Fruit fly (Drosophila melanogaster) whole organism, embryonic: ENCODE measurements around the gene HP1b.

Experiments
- Atf3 ChIP-seq: fragments of 200-800 bp; sonication (Bioruptor generic); optimal IDR thresholded peaks from 3 replicates; lab custom pipeline; 2016; ENCODE audit warnings: missing biosample characterization, missing genetic modification characterization
- Awh ChIP-seq: fragments of 200-800 bp; sonication (Bioruptor generic); IDR thresholded peaks from 2 replicates; pipeline ENCODE4, ENCODE4 v1.3.6; 2022; ENCODE audit warnings: missing biosample characterization, missing genetic modification characterization
- BEAF-32 ChIP-seq: fragments of 200-800 bp; sonication (Bioruptor generic); optimal IDR thresholded peaks from 3 replicates; lab custom pipeline; 2017; ENCODE audit warnings: missing biosample characterization, missing genetic modification characterization, mild to moderate bottlenecking, moderate library complexity, missing genetic modification reagents
- CG10147 ChIP-seq: fragments of 200-800 bp; sonication (Bioruptor generic); optimal IDR thresholded peaks from 2 replicates; lab custom pipeline; 2019; ENCODE audit warnings: missing biosample characterization, mild to moderate bottlenecking, missing genetic modification characterization, moderate library complexity
- CG10274 ChIP-seq: fragments of 200-800 bp; sonication (Bioruptor generic); optimal IDR thresholded peaks from 3 replicates; lab custom pipeline; 2017; ENCODE audit warnings: missing biosample characterization, mild to moderate bottlenecking, missing genetic modification characterization
- CG11504 ChIP-seq: fragments of 200-800 bp; sonication (Bioruptor generic); optimal IDR thresholded peaks from 3 replicates; lab custom pipeline; 2019; ENCODE audit warnings: missing biosample characterization, mild to moderate bottlenecking, missing genetic modification characterization, moderate library complexity
- CG12104 ChIP-seq: fragments of 200-800 bp; sonication (Bioruptor generic); optimal IDR thresholded peaks from 3 replicates; lab custom pipeline; 2016; ENCODE audit warnings: missing biosample characterization, missing genetic modification characterization
- CG12659 ChIP-seq: fragments of 200-800 bp; sonication (Bioruptor generic); optimal IDR thresholded peaks from 3 replicates; lab custom pipeline; 2017; ENCODE audit warnings: mild to moderate bottlenecking, missing biosample characterization, missing genetic modification reagents, missing genetic modification characterization
- CG12744 ChIP-seq: fragments of 200-800 bp; sonication (Bioruptor generic); optimal IDR thresholded peaks from 2 replicates; lab custom pipeline; 2016; ENCODE audit warnings: missing biosample characterization, missing genetic modification characterization
- CG14667 ChIP-seq: fragments of 200-800 bp; sonication (Bioruptor generic); IDR thresholded peaks from 2 replicates; pipeline ENCODE4 v1.3.6; 2022; ENCODE audit warnings: missing biosample characterization, missing genetic modification characterization
- CG18764 ChIP-seq: fragments of 200-800 bp; sonication (Bioruptor generic); optimal IDR thresholded peaks from 3 replicates; lab custom pipeline; 2016; ENCODE audit warnings: missing biosample characterization, missing genetic modification characterization
- CG2202 ChIP-seq: fragments of 200-800 bp; sonication (Bioruptor generic); optimal IDR thresholded peaks from 2 replicates; lab custom pipeline; 2018; ENCODE audit warnings: missing biosample characterization, mild to moderate bottlenecking, missing genetic modification characterization
- CG2875 ChIP-seq: fragments of 200-800 bp; sonication (Bioruptor generic); optimal IDR thresholded peaks from 2 replicates; lab custom pipeline; 2017; ENCODE audit warnings: missing biosample characterization, mild to moderate bottlenecking, missing genetic modification characterization, missing genetic modification reagents
- CG30431 ChIP-seq: fragments of 200-800 bp; sonication (Bioruptor generic); optimal IDR thresholded peaks from 2 replicates; lab custom pipeline; 2017; ENCODE audit warnings: missing biosample characterization, missing genetic modification characterization
- CG32767 ChIP-seq: fragments of 200-800 bp; sonication (Bioruptor generic); IDR thresholded peaks from 2 replicates; pipeline ENCODE4 v1.3.6; 2022; ENCODE audit warnings: missing biosample characterization, missing genetic modification characterization
- CG34422 ChIP-seq: fragments of 200-800 bp; sonication (Bioruptor generic); IDR thresholded peaks from 3 replicates; pipeline ENCODE4 v1.3.6; 2022; ENCODE audit warnings: missing biosample characterization, missing genetic modification characterization
- CG4424 ChIP-seq: fragments of 200-800 bp; sonication (Bioruptor generic); optimal IDR thresholded peaks from 3 replicates; lab custom pipeline; 2016; ENCODE audit warnings: missing biosample characterization, missing genetic modification characterization
- CG7745 ChIP-seq: fragments of 200-800 bp; sonication (Bioruptor generic); optimal IDR thresholded peaks from 2 replicates; lab custom pipeline; 2018; ENCODE audit warnings: missing biosample characterization, mild to moderate bottlenecking, missing genetic modification characterization, moderate library complexity
- CG7839 ChIP-seq: fragments of 200-800 bp; sonication (Bioruptor generic); optimal IDR thresholded peaks from 3 replicates; lab custom pipeline; 2018; ENCODE audit warnings: missing biosample characterization, mild to moderate bottlenecking, missing genetic modification characterization, moderate library complexity
- CG8388 ChIP-seq: fragments of 200-800 bp; sonication (Bioruptor generic); optimal IDR thresholded peaks from 2 replicates; lab custom pipeline; 2019; ENCODE audit warnings: missing biosample characterization, mild to moderate bottlenecking, missing genetic modification characterization, moderate library complexity
- D ChIP-seq, 2 experiments: fragments of 200-800 bp in 1 of 2; fragments of >200 bp in 1 of 2; sonication (Bioruptor generic) in 1 of 2; optimal IDR thresholded peaks; 2 replicates in 1 of 2; 3 replicates in 1 of 2; lab custom pipeline; 2017; ENCODE audit warnings: mild to moderate bottlenecking in 1 of 2, missing biosample characterization in 1 of 2, missing genetic modification characterization in 1 of 2, missing genetic modification reagents in 1 of 2
- Hsf ChIP-seq: fragments of 200-800 bp; sonication (Bioruptor generic); optimal IDR thresholded peaks from 3 replicates; lab custom pipeline; 2016; ENCODE audit warnings: missing biosample characterization, missing genetic modification characterization
- Jarid2 ChIP-seq: fragments of 200-800 bp; sonication (Bioruptor generic); optimal IDR thresholded peaks from 3 replicates; lab custom pipeline; 2017; ENCODE audit warnings: mild to moderate bottlenecking, missing biosample characterization, missing genetic modification reagents, missing genetic modification characterization
- Lim3 ChIP-seq: fragments of 200-800 bp; sonication (Bioruptor generic); IDR thresholded peaks from 2 replicates; pipeline ENCODE4 v1.3.6; 2022; ENCODE audit warnings: missing biosample characterization, missing genetic modification characterization
- Meics ChIP-seq: fragments of 200-800 bp; sonication (Bioruptor generic); optimal IDR thresholded peaks from 2 replicates; lab custom pipeline; 2017; ENCODE audit warnings: missing biosample characterization, mild to moderate bottlenecking, missing genetic modification characterization
- Neu2 ChIP-seq: fragments of 200-800 bp; sonication (Bioruptor generic); optimal IDR thresholded peaks from 3 replicates; lab custom pipeline; 2016; ENCODE audit warnings: missing biosample characterization, missing genetic modification characterization, borderline replicate concordance
- Oaz ChIP-seq: fragments of 200-800 bp; sonication (Bioruptor generic); IDR thresholded peaks from 2 replicates; pipeline ENCODE4 v1.3.6; 2022; ENCODE audit warnings: missing biosample characterization, missing genetic modification characterization
- Oli ChIP-seq: fragments of 200-800 bp; sonication (Bioruptor generic); optimal IDR thresholded peaks from 2 replicates; lab custom pipeline; 2018; ENCODE audit warnings: missing biosample characterization, mild to moderate bottlenecking, missing genetic modification characterization, moderate library complexity
- Scr ChIP-seq: fragments of 200-800 bp; sonication (Bioruptor generic); IDR thresholded peaks from 2 replicates; pipeline ENCODE4 v1.3.6; 2022; ENCODE audit warnings: missing biosample characterization, missing genetic modification characterization; ENCODE audit not compliant: partially characterized antibody
- Sin3A ChIP-seq: fragments of >200 bp; optimal IDR thresholded peaks from 2 replicates; lab custom pipeline; 2018
- Stat92E ChIP-seq, 3 experiments: fragments of >200 bp in 2 of 3; fragments of 200-800 bp in 1 of 3; sonication (Bioruptor generic) in 1 of 3; optimal IDR thresholded peaks; 2 replicates each; lab custom pipeline; 2017 to 2019; ENCODE audit warnings: missing biosample characterization in 3 of 3, missing genetic modification characterization in 3 of 3, mild to moderate bottlenecking in 1 of 3, moderate library complexity in 1 of 3
- YL-1 ChIP-seq: fragments of 200-800 bp; sonication (Bioruptor generic); optimal IDR thresholded peaks from 3 replicates; lab custom pipeline; 2017; ENCODE audit warnings: missing biosample characterization, mild to moderate bottlenecking, missing genetic modification characterization
- ara ChIP-seq: fragments of 200-800 bp; sonication (Bioruptor generic); IDR thresholded peaks from 2 replicates; pipeline ENCODE4 v1.3.6; 2022; ENCODE audit warnings: missing biosample characterization, missing genetic modification characterization
- crp ChIP-seq, 2 experiments: fragments of 200-800 bp; sonication (Bioruptor generic); optimal IDR thresholded peaks; 2 replicates in 1 of 2; 3 replicates in 1 of 2; lab custom pipeline; 2017; ENCODE audit warnings: missing biosample characterization in 2 of 2, missing genetic modification characterization in 2 of 2, mild to moderate bottlenecking in 1 of 2, moderate library complexity in 1 of 2
- cwo ChIP-seq: fragments of 200-800 bp; sonication (Bioruptor generic); optimal IDR thresholded peaks from 3 replicates; lab custom pipeline; 2017; ENCODE audit warnings: missing biosample characterization, missing genetic modification characterization, mild to moderate bottlenecking, moderate library complexity, missing genetic modification reagents
- eve ChIP-seq, 2 experiments: fragments of >200 bp; optimal IDR thresholded peaks; 2 replicates each; lab custom pipeline; 2017; ENCODE audit warnings: missing biosample characterization in 2 of 2, missing genetic modification characterization in 2 of 2
- fd102C ChIP-seq: fragments of 200-800 bp; sonication (Bioruptor generic); optimal IDR thresholded peaks from 2 replicates; lab custom pipeline; 2018; ENCODE audit warnings: missing biosample characterization, mild to moderate bottlenecking, missing genetic modification characterization, moderate library complexity
- gem ChIP-seq: fragments of 200-800 bp; sonication (Bioruptor generic); optimal IDR thresholded peaks from 2 replicates; lab custom pipeline; 2019; ENCODE audit warnings: missing biosample characterization, mild to moderate bottlenecking, missing genetic modification characterization, moderate library complexity
- jigr1 ChIP-seq: fragments of 200-800 bp; sonication (Bioruptor generic); IDR thresholded peaks from 3 replicates; pipeline ENCODE4 v1.3.6; 2022; ENCODE audit warnings: missing biosample characterization, missing genetic modification characterization
- ken ChIP-seq: fragments of 200-800 bp; sonication (Bioruptor generic); IDR thresholded peaks from 3 replicates; pipeline ENCODE4 v1.3.6; 2022; ENCODE audit warnings: missing biosample characterization, missing genetic modification characterization
- org-1 ChIP-seq: fragments of 200-800 bp; sonication (Bioruptor generic); optimal IDR thresholded peaks from 2 replicates; lab custom pipeline; 2017; ENCODE audit warnings: missing biosample characterization, missing genetic modification characterization
- pfk ChIP-seq: fragments of 200-800 bp; sonication (Bioruptor generic); optimal IDR thresholded peaks from 2 replicates; lab custom pipeline; 2018; ENCODE audit warnings: missing biosample characterization, mild to moderate bottlenecking, missing genetic modification characterization, moderate library complexity
- pita ChIP-seq: fragments of 200-800 bp; sonication (Bioruptor generic); optimal IDR thresholded peaks from 2 replicates; lab custom pipeline; 2017; ENCODE audit warnings: missing biosample characterization, mild to moderate bottlenecking, missing genetic modification characterization
- pum ChIP-seq: fragments of 200-800 bp; sonication (Bioruptor generic); optimal IDR thresholded peaks from 2 replicates; lab custom pipeline; 2016; ENCODE audit warnings: missing biosample characterization, missing genetic modification characterization
- ro ChIP-seq: fragments of 200-800 bp; sonication (Bioruptor generic); IDR thresholded peaks from 2 replicates; pipeline ENCODE4 v1.3.6; 2022; ENCODE audit warnings: missing biosample characterization, missing genetic modification characterization
- sens ChIP-seq: fragments of 200-800 bp; sonication (Bioruptor generic); peaks from one replicate; lab custom pipeline; 2016; ENCODE audit warnings: missing biosample characterization, missing genetic modification characterization
- sima ChIP-seq: fragments of 200-800 bp; sonication (Bioruptor generic); optimal IDR thresholded peaks from 2 replicates; lab custom pipeline; 2016; ENCODE audit warnings: missing biosample characterization, missing genetic modification characterization
- slp2 ChIP-seq: fragments of 200-800 bp; sonication (Bioruptor generic); optimal IDR thresholded peaks from 2 replicates; lab custom pipeline; 2016; ENCODE audit warnings: missing biosample characterization, missing genetic modification characterization
- wor ChIP-seq: fragments of 200-800 bp; sonication (Bioruptor generic); IDR thresholded peaks from 2 replicates; pipeline ENCODE4 v1.3.6; 2022; ENCODE audit warnings: missing biosample characterization, missing genetic modification characterization

The HP1b gene

DNA sequence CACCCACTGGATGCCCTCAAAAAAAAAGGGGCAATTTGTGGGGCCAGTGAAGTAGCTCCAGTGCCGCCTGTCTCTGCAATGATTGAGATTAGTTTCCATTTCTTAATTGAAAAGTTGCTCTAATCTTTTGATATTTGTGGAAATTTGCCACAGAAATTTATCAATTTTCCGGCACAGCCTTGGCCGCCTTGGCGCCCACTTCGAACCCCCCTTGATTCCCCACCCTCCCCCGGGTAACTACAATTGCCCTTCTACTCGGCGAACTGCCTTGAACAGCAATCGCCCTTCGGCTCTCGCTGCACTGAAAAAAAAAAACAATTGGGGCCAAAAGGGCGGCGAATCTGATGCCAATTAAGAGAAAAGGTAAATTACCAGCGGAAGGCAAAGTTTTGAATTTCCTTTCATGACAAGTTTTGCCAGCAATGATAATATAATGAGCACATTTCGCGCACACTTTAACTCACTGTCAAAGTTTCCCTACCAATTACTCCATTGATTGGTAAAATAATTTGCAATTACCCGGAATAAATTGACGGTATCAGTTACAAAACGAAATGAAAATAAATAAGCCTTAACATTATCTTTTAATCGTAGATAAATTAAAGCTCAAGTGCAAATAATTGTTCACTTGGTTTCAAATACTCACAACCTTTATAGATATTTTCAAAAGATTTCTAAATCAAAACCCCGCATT is 39.0 kb downstream of the HP1b start:
- TF ChIP-seq CG2875 (GFP tag; lab: Kevin White, UChicago) (peak; percentile 4), CG2202 (tag; lab: Kevin White, UChicago) (no peak), pum (GFP tag; lab: Kevin White, UChicago) (peak; percentile 10), fd102C (GFP tag; lab: Kevin White, UChicago) (no peak), org-1 (GFP tag; lab: Kevin White, UChicago) (peak; percentile 26), CG8388 (GFP tag; lab: Kevin White, UChicago) (peak; percentile 20), pita (GFP tag; lab: Kevin White, UChicago) (no peak), jigr1 (GFP tag; lab: Robert Waterston, UW) (no peak), Scr (no peak), slp2 (GFP tag; lab: Kevin White, UChicago) (peak; percentile 30), sima (no peak), CG14667 (no peak), CG34422 (GFP tag; lab: Robert Waterston, UW) (no peak), YL-1 (GFP tag; lab: Kevin White, UChicago) (no peak), ro (GFP tag; lab: Robert Waterston, UW) (no peak), CG12659 (GFP tag; lab: Kevin White, UChicago) (peak; percentile 15), Awh (GFP tag; lab: Robert Waterston, UW) (no peak), Stat92E (GFP tag; optimal IDR thresholded peaks at IDR 0.05; lab: Kevin White, UChicago) (no peak), CG7745 (tag; lab: Kevin White, UChicago) (no peak), CG12104 (no peak), Oli (tag; lab: Kevin White, UChicago) (peak; percentile 31), Sin3A (no peak), CG11504 (tag; lab: Kevin White, UChicago) (peak; percentile 67), Oaz (GFP tag; lab: Robert Waterston, UW) (no peak), CG32767 (GFP tag; lab: Robert Waterston, UW) (no peak), CG7839 (tag; lab: Kevin White, UChicago) (peak; percentile 37), sens (GFP tag; lab: Kevin White, UChicago) (peak; percentile 73), D (optimal IDR thresholded peaks at IDR 0.05; lab: Kevin White, UChicago) (no peak), D (GFP tag; optimal IDR thresholded peaks at IDR 0.05; lab: Kevin White, UChicago) (peak; percentile 46), cwo (peak; percentile 0), CG10147 (GFP tag; lab: Kevin White, UChicago) (peak; percentile 12), Hsf (GFP tag; lab: Kevin White, UChicago) (peak; percentile 7), Neu2 (GFP tag; lab: Kevin White, UChicago) (no peak), Atf3 (no peak), Meics (peak; percentile 12), ara (GFP tag; lab: Robert Waterston, UW) (no peak), gem (tag; lab: Kevin White, UChicago) (peak; percentile 57), CG30431 (GFP tag; lab: Kevin White, UChicago) (no peak), Lim3 (GFP tag; lab: Robert Waterston, UW) (no peak), ken (GFP tag; lab: Robert Waterston, UW) (0 out of 3 replicates have a peak, but pooled peaks have one; percentile 11), eve (GFP tag; optimal IDR thresholded peaks at IDR 0.05; lab: Kevin White, UChicago) (no peak), CG18764 (GFP tag; lab: Kevin White, UChicago) (no peak), CG10274 (GFP tag; lab: Kevin White, UChicago) (no peak), pfk (GFP tag; lab: Kevin White, UChicago) (no peak), wor (no peak), CG4424 (GFP tag; lab: Kevin White, UChicago) (peak; percentile 44), CG12744 (GFP tag; lab: Kevin White, UChicago) (no peak), Jarid2 (no peak), BEAF-32 (GFP tag; lab: Kevin White, UChicago) (no peak), crp (GFP tag; optimal IDR thresholded peaks at IDR 0.05; lab: Kevin White, UChicago) (no peak)
